Fruit fly (Drosophila melanogaster): ENCODE data around the gene Adss.

Gene Adss

DNA sequence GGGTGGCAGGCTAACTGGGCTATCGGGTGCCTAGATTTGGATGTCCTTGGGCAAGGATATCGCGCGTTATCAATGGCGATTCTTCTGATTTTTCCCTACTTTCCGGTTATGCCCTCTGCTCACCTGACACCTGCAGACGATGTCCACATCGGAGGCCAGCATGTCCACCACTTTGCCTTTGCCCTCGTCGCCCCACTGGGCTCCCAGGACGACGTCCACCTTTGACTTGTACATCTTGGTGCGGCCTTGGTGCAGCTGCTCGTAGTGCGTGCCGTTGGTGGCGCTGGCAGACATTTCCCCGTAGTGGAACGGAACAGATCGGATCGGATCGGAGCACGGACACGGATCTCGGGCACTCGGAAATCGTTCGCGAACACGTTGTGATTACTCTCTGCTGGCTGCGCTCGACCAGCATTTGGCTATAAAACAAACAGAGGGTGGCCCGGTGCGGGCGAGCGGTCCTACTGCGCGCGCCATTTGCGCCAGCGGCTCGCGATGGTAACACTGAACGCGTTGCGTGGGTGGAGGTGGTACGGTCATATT is at the start of gene Adss:
Gene Adss (minus strand): TSS at position 428 of the 543 bp plus-strand sequence.
- TF ChIP-seq CG15710 (tag; optimal IDR thresholded peaks at IDR 0.05) (no peak), EcR (GFP tag; optimal IDR thresholded peaks at IDR 0.05) (no peak), CG34367 (tag; optimal IDR thresholded peaks at IDR 0.05) (no peak), gl (tag; optimal IDR thresholded peaks at IDR 0.05) (no peak), CG12605 (GFP tag; IDR thresholded peaks at IDR 0.05) (peak; percentile 30; the same call in 1 of the 2 replicates), fd96Ca (GFP tag; IDR thresholded peaks at IDR 0.05) (peak; percentile 36; the same call in 1 of the 3 replicates), CG10348 (GFP tag; IDR thresholded peaks at IDR 0.05) (no peak), Ets98B (GFP tag; IDR thresholded peaks at IDR 0.05) (no peak; the same call in 1 of the 2 replicates), CG4496 (GFP tag; IDR thresholded peaks at IDR 0.05) (peak; percentile 57; the same call in 2 of the 3 replicates), CG32121 (GFP tag; IDR thresholded peaks at IDR 0.05) (no peak), CG8301 (tag; optimal IDR thresholded peaks at IDR 0.05) (no peak)

DNA sequence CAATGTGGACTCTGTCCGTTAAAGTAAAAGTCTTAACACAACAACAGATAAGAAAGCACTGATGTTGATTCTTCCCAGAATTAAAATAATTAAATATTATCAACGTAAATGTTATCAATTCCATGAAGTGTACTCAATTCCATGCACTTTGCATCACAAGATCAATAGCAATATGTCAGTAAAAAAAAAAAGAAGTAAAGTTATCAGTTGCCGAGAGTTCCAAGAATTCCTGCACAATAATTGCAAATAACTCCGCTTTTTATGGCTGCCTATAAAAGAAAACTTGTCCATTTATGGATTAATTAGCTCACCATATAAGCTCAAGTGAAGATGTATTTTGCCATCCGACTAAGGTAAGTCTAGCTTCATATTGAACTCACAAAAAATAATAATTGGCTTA is 47.1 kb upstream of the Adss start, which contains the start of gene TotZ:
Gene TotZ (plus strand): TSS at position 301 of the 400 bp plus-strand sequence.
- TF ChIP-seq CG17806 (tag; optimal IDR thresholded peaks at IDR 0.05) (no peak), CG8301 (tag; optimal IDR thresholded peaks at IDR 0.05) (no peak), fd96Ca (GFP tag; IDR thresholded peaks at IDR 0.05) (no peak), CG12605 (GFP tag; IDR thresholded peaks at IDR 0.05) (no peak), CG15710 (tag; optimal IDR thresholded peaks at IDR 0.05) (no peak), Snoo (tag; optimal IDR thresholded peaks at IDR 0.05) (no peak), CG13204 (GFP tag; optimal IDR thresholded peaks at IDR 0.05) (no peak), Ets98B (GFP tag; IDR thresholded peaks at IDR 0.05) (no peak), gl (tag; optimal IDR thresholded peaks at IDR 0.05) (no peak), CG9948 (tag; optimal IDR thresholded peaks at IDR 0.05) (no peak), rn (GFP tag; IDR thresholded peaks at IDR 0.05) (no peak), CG32121 (GFP tag; IDR thresholded peaks at IDR 0.05) (no peak), EcR (GFP tag; optimal IDR thresholded peaks at IDR 0.05) (no peak), CG4496 (GFP tag; IDR thresholded peaks at IDR 0.05) (no peak), CG8159 (tag; optimal IDR thresholded peaks at IDR 0.05) (no peak)

DNA sequence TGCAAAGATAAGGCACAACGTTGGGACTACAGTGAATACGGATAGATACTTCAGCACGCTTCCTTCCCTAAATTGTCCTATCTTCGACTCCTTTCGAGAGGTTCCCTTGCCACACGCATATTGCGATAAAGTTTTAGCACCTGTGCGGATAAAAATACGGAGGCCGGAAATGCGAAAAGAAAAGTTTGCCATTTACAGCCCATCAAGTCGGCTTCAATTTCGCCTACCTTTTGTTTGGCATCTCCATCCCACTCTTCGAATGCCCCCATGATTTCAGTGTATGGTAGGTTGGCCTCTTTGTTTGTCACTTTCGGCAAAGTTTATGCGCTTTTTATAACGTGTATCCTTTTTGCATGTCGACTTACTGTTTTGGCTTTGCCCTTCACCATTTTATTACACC is 46.3 kb upstream of the Adss start:
- TF ChIP-seq CG4496 (GFP tag; IDR thresholded peaks at IDR 0.05): no peak
- TF ChIP-seq CG17806 (tag; optimal IDR thresholded peaks at IDR 0.05): no peak
- TF ChIP-seq CG9948 (tag; optimal IDR thresholded peaks at IDR 0.05): no peak
- no peak for TF ChIP-seq CG10348 (GFP tag; IDR thresholded peaks at IDR 0.05)
- no peak for TF ChIP-seq CG32121 (GFP tag; IDR thresholded peaks at IDR 0.05)
- no peak for TF ChIP-seq Snoo (tag; optimal IDR thresholded peaks at IDR 0.05)
- no peak for TF ChIP-seq CG12605 (GFP tag; IDR thresholded peaks at IDR 0.05)
- TF ChIP-seq CG34367 (tag; optimal IDR thresholded peaks at IDR 0.05): no peak
- no peak for TF ChIP-seq gl (tag; optimal IDR thresholded peaks at IDR 0.05)
- no peak for TF ChIP-seq fd96Ca (GFP tag; IDR thresholded peaks at IDR 0.05)
- no peak for TF ChIP-seq Ets98B (GFP tag; IDR thresholded peaks at IDR 0.05)
- no peak for TF ChIP-seq Pif1B (GFP tag; optimal IDR thresholded peaks at IDR 0.05)
- TF ChIP-seq CG14655 (GFP tag; optimal IDR thresholded peaks at IDR 0.05): no peak
- no peak for TF ChIP-seq CG13204 (GFP tag; optimal IDR thresholded peaks at IDR 0.05)
- no peak for TF ChIP-seq CG15710 (tag; optimal IDR thresholded peaks at IDR 0.05)
- TF ChIP-seq CG8301 (tag; optimal IDR thresholded peaks at IDR 0.05): no peak

DNA sequence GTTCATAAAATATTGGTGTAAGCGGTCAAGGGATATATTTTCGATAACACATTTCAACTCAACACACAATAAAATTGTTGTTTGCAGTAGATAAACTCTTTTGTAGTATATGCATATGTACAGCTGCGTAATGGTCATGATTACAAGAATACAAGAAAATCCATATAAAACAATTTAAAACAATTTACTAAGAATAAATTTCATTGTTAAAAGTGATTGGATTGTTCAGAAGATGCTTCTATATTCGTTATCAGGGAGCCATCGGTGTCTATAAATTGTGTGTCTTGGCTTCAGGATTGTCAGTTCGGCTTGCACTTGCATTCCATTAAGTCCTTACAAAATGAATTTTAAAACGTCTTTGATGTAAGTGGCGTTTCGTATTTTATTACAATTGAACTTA is 43.3 kb upstream of the Adss start, which contains the start of gene TotB:
Gene TotB (plus strand): TSS at position 301 of the 400 bp plus-strand sequence.
- TF ChIP-seq CG8159 (tag; optimal IDR thresholded peaks at IDR 0.05) (no peak), Ets98B (GFP tag; IDR thresholded peaks at IDR 0.05) (no peak), CG34367 (tag; optimal IDR thresholded peaks at IDR 0.05) (no peak), Snoo (tag; optimal IDR thresholded peaks at IDR 0.05) (no peak), CG9948 (tag; optimal IDR thresholded peaks at IDR 0.05) (no peak), CG14655 (GFP tag; optimal IDR thresholded peaks at IDR 0.05) (no peak), CG12605 (GFP tag; IDR thresholded peaks at IDR 0.05) (no peak), CG15710 (tag; optimal IDR thresholded peaks at IDR 0.05) (no peak), CG32121 (GFP tag; IDR thresholded peaks at IDR 0.05) (no peak), CG10348 (GFP tag; IDR thresholded peaks at IDR 0.05) (no peak), CG4496 (GFP tag; IDR thresholded peaks at IDR 0.05) (no peak)

DNA sequence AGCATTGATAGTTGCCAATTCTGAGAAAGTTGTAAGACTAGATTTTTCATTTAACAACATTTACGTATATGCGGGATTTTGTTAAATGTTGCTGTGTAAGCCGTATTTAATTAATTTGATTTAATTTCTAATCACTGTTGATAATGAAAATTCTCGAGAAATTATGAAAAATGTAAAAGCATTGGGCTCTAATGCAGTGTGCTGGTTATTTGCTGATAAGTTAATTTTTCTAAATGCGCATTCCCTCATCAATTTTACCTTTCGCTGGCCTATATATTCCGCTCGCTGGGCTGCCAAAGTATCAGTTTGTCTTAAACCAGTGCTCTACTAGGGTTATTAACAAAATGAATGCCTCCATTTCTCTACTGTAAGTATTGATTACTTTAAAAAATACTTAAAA is 42.3 kb upstream of the Adss start, which contains the start of gene TotC:
Gene TotC (plus strand): TSS at position 301 of the 400 bp plus-strand sequence.
- TF ChIP-seq CG4496 (GFP tag; IDR thresholded peaks at IDR 0.05): no peak
- no peak for TF ChIP-seq CG17806 (tag; optimal IDR thresholded peaks at IDR 0.05)
- no peak for TF ChIP-seq Ets98B (GFP tag; IDR thresholded peaks at IDR 0.05)
- TF ChIP-seq CG12605 (GFP tag; IDR thresholded peaks at IDR 0.05): no peak
- no peak for TF ChIP-seq Pif1B (GFP tag; optimal IDR thresholded peaks at IDR 0.05)
- TF ChIP-seq CG9948 (tag; optimal IDR thresholded peaks at IDR 0.05): no peak
- TF ChIP-seq fd96Ca (GFP tag; IDR thresholded peaks at IDR 0.05): no peak
- no peak for TF ChIP-seq CG32121 (GFP tag; IDR thresholded peaks at IDR 0.05)
- no peak for TF ChIP-seq CG15710 (tag; optimal IDR thresholded peaks at IDR 0.05)
- no peak for TF ChIP-seq CG10348 (GFP tag; IDR thresholded peaks at IDR 0.05)
- no peak for TF ChIP-seq CG8159 (tag; optimal IDR thresholded peaks at IDR 0.05)
- TF ChIP-seq CG34367 (tag; optimal IDR thresholded peaks at IDR 0.05): no peak
- TF ChIP-seq gl (tag; optimal IDR thresholded peaks at IDR 0.05): no peak
- TF ChIP-seq CG13204 (GFP tag; optimal IDR thresholded peaks at IDR 0.05): no peak

DNA sequence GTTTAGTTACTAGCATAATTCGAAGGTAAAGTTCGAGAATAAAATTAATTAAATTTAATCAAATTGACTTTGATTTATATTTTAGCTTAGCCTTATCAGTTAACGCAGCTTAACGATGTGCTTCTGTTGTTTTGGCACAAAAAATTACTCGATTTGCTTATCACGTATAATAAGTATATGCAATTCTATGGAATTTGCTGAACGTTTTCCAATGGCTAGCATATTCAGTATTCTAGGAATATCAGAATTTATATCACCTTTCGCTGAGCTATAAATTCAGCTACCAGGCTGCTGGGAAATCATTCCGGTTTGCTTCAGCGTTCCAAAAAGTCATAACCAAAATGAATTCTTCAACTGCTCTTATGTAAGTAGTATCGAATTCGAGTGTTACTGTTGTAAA is 40.4 kb upstream of the Adss start, which contains the start of gene TotA:
Gene TotA (plus strand): TSS at position 301 of the 400 bp plus-strand sequence.
- TF ChIP-seq Snoo (tag; optimal IDR thresholded peaks at IDR 0.05) (no peak), gl (tag; optimal IDR thresholded peaks at IDR 0.05) (no peak), Pif1B (GFP tag; optimal IDR thresholded peaks at IDR 0.05) (no peak), Pif1A (GFP tag; optimal IDR thresholded peaks at IDR 0.05) (no peak), CG34367 (tag; optimal IDR thresholded peaks at IDR 0.05) (no peak), CG10348 (GFP tag; IDR thresholded peaks at IDR 0.05) (no peak), CG13204 (GFP tag; optimal IDR thresholded peaks at IDR 0.05) (no peak), rn (GFP tag; IDR thresholded peaks at IDR 0.05) (no peak), CG8301 (tag; optimal IDR thresholded peaks at IDR 0.05) (no peak), CG8159 (tag; optimal IDR thresholded peaks at IDR 0.05) (no peak)

Data from whole organism, pupa.